Worm (Caenorhabditis elegans) whole organism, late embryonic: ENCODE results near the gene glb-28.

Experiments
- K02D7.2 ChIP-seq: sonication (generic microtip); optimal IDR thresholded peaks from 2 replicates; lab custom pipeline; 2017; ENCODE audit warnings: mild to moderate bottlenecking, missing genetic modification characterization, missing compliant biosample characterization
- T23F11.4 ChIP-seq: fragments of 200-800 bp; sonication (Bioruptor generic); optimal IDR thresholded peaks from 2 replicates; lab custom pipeline; 2018; ENCODE audit warnings: mild to moderate bottlenecking, missing genetic modification characterization, missing compliant biosample characterization
- ama-1 ChIP-seq: fragments of 150-350 bp; optimal IDR thresholded peaks from 2 replicates; lab custom pipeline; 2014
- ceh-14 ChIP-seq: sonication (generic microtip); optimal IDR thresholded peaks from 2 replicates; lab custom pipeline; 2016; ENCODE audit warnings: missing genotype, missing genetic modification characterization, missing compliant biosample characterization
- ceh-18 ChIP-seq: sonication (generic microtip); optimal IDR thresholded peaks from 2 replicates; lab custom pipeline; 2016; ENCODE audit warnings: missing genetic modification characterization, missing compliant biosample characterization
- ceh-2 ChIP-seq: sonication (generic microtip); optimal IDR thresholded peaks from 2 replicates; lab custom pipeline; 2016; ENCODE audit warnings: missing genotype, missing genetic modification characterization, missing compliant biosample characterization
- ceh-22 ChIP-seq: sonication (generic microtip); optimal IDR thresholded peaks from 2 replicates; lab custom pipeline; 2017; ENCODE audit warnings: missing biosample characterization, missing genetic modification characterization
- ceh-30 ChIP-seq: fragments of 150-350 bp; optimal IDR thresholded peaks from 2 replicates; lab custom pipeline; 2014; ENCODE audit warnings: missing biosample characterization, missing genetic modification characterization
- ceh-31 ChIP-seq: sonication (generic microtip); optimal IDR thresholded peaks from 2 replicates; lab custom pipeline; 2016; ENCODE audit warnings: missing genetic modification characterization, missing compliant biosample characterization
- ceh-9 ChIP-seq: sonication (generic microtip); optimal IDR thresholded peaks from 2 replicates; lab custom pipeline; 2016; ENCODE audit warnings: mild to moderate bottlenecking, missing genetic modification characterization, inconsistent platforms, missing compliant biosample characterization
- elt-2 ChIP-seq: sonication (generic microtip); optimal IDR thresholded peaks from 2 replicates; lab custom pipeline; 2016; ENCODE audit warnings: missing genetic modification reagents, missing genetic modification characterization, missing compliant biosample characterization
- elt-4 ChIP-seq: sonication (generic microtip); optimal IDR thresholded peaks from 2 replicates; lab custom pipeline; 2016; ENCODE audit warnings: missing genetic modification characterization, missing compliant biosample characterization
- eyg-1 ChIP-seq: sonication (generic microtip); optimal IDR thresholded peaks from 2 replicates; lab custom pipeline; 2016; ENCODE audit warnings: missing genotype, missing genetic modification characterization, missing compliant biosample characterization
- fax-1 ChIP-seq: sonication (generic microtip); optimal IDR thresholded peaks from 2 replicates; lab custom pipeline; 2016; ENCODE audit warnings: missing genotype, missing genetic modification characterization, missing compliant biosample characterization
- gmeb-2 ChIP-seq: sonication (generic microtip); optimal IDR thresholded peaks from 2 replicates; lab custom pipeline; 2016; ENCODE audit warnings: missing genetic modification characterization, inconsistent platforms, missing compliant biosample characterization
- hlh-30 ChIP-seq: sonication (generic microtip); optimal IDR thresholded peaks from 2 replicates; lab custom pipeline; 2017; ENCODE audit warnings: antibody characterized with exemption, missing genetic modification characterization, missing compliant biosample characterization; ENCODE audit not compliant: insufficient read depth
- hlh-6 ChIP-seq: sonication (generic microtip); optimal IDR thresholded peaks from 2 replicates; lab custom pipeline; 2016; ENCODE audit warnings: missing genotype, missing genetic modification characterization, missing compliant biosample characterization
- hlh-8 ChIP-seq: sonication (generic microtip); optimal IDR thresholded peaks from 2 replicates; lab custom pipeline; 2016; ENCODE audit warnings: missing genotype, missing genetic modification characterization, missing compliant biosample characterization
- madf-2 ChIP-seq: sonication (generic microtip); optimal IDR thresholded peaks from 2 replicates; lab custom pipeline; 2017; ENCODE audit warnings: missing genetic modification characterization, missing compliant biosample characterization
- mec-3 ChIP-seq: sonication (generic microtip); optimal IDR thresholded peaks from 2 replicates; lab custom pipeline; 2016; ENCODE audit warnings: borderline replicate concordance, missing genetic modification characterization, missing compliant biosample characterization
- npax-4 ChIP-seq: sonication (generic microtip); optimal IDR thresholded peaks from 2 replicates; lab custom pipeline; 2016; ENCODE audit warnings: missing genetic modification characterization, missing compliant biosample characterization
- odd-2 ChIP-seq: sonication (generic microtip); optimal IDR thresholded peaks from 2 replicates; lab custom pipeline; 2017; ENCODE audit warnings: antibody characterized with exemption, mild to moderate bottlenecking, missing genetic modification characterization, missing compliant biosample characterization
- pat-9 ChIP-seq: fragments of 200-800 bp; sonication (Bioruptor generic); optimal IDR thresholded peaks from 2 replicates; lab custom pipeline; 2018; ENCODE audit warnings: mild to moderate bottlenecking, missing genetic modification characterization, moderate library complexity, missing compliant biosample characterization
- pax-1 ChIP-seq: fragments of 150-350 bp; optimal IDR thresholded peaks from 2 replicates; lab custom pipeline; 2014; ENCODE audit warnings: missing biosample characterization, missing genetic modification characterization
- pha-2 ChIP-seq: sonication (generic microtip); optimal IDR thresholded peaks from 2 replicates; lab custom pipeline; 2017; ENCODE audit warnings: mild to moderate bottlenecking, missing genetic modification characterization, missing compliant biosample characterization
- sdc-2 ChIP-seq: sonication (generic microtip); optimal IDR thresholded peaks from 2 replicates; lab custom pipeline; 2016; ENCODE audit warnings: missing genotype, missing genetic modification characterization, missing compliant biosample characterization
- syd-9 ChIP-seq: sonication (generic microtip); optimal IDR thresholded peaks from 2 replicates; lab custom pipeline; 2016; ENCODE audit warnings: mild to moderate bottlenecking, missing genetic modification characterization, moderate library complexity, missing compliant biosample characterization
- unc-42 ChIP-seq: sonication (generic microtip); optimal IDR thresholded peaks from 2 replicates; lab custom pipeline; 2016; ENCODE audit warnings: missing genotype, missing genetic modification characterization, missing compliant biosample characterization
- ztf-16 ChIP-seq: sonication (generic microtip); optimal IDR thresholded peaks from 2 replicates; lab custom pipeline; 2017; ENCODE audit warnings: missing genetic modification characterization, missing compliant biosample characterization

Gene glb-28

DNA sequence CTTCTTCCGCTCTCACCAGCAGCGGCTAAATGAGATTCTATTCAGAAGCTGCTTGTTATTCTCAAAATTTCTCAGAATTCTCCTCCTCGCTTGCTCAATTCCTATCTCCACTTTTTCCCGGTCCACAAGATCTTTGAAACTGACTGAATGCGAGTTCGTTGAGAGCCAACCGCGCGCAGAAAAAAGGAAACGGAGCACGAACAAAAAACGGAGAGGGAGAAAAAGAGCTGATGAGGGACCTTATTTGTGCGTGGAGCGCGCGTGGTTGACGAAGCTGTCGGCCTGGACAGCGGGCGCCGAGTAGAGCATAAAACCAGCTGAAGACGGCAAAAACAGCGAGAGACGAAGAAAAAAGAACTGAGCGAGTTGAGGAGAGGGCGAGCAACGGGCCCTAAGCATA, 25.0 kb upstream of the glb-28 start:
- TF ChIP-seq unc-42 (peak; percentile 48), madf-2 (no peak), ceh-31 (peak; percentile 24)

DNA sequence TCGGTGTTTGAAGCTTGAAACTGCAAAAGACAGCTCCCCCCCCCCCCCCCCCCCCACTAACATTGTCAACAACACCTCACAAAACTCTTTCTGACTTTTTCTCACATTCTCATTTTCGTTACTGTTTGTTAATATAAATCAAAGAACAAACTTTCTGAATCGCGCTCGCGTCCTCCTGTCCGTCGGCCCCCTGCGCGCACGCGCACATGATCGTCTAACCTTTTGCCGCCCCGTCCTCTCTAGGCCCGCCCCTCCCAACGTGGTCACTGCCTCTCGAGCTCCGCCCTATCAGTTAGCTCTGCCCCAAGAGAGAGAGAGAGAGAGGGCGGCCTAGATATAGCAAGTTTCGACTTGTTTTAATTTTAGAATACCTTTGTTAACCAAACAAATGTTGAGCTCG, 23.7 kb upstream of the glb-28 start:
- TF ChIP-seq mec-3 (tag; lab: Kevin White, UChicago): no peak
- no peak for TF ChIP-seq eyg-1 (tag; lab: Kevin White, UChicago)
- TF ChIP-seq ama-1 (lab: Kevin White, UChicago): no peak
- TF ChIP-seq syd-9 (tag; lab: Kevin White, UChicago): no peak
- peak; percentile 23 for TF ChIP-seq hlh-30 (tag; lab: Kevin White, UChicago)
- TF ChIP-seq pha-2 (tag; lab: Kevin White, UChicago): no peak
- no peak for TF ChIP-seq ceh-14 (tag; lab: Kevin White, UChicago)
- TF ChIP-seq elt-4 (tag; lab: Kevin White, UChicago): no peak
- no peak for TF ChIP-seq hlh-8 (tag; lab: Kevin White, UChicago)
- TF ChIP-seq gmeb-2 (tag; lab: Kevin White, UChicago): peak; percentile 4
- TF ChIP-seq odd-2 (tag; lab: Kevin White, UChicago): no peak
- TF ChIP-seq pat-9 (tag; lab: Kevin White, UChicago): no peak
- TF ChIP-seq ztf-16 (tag; lab: Kevin White, UChicago): no peak

DNA sequence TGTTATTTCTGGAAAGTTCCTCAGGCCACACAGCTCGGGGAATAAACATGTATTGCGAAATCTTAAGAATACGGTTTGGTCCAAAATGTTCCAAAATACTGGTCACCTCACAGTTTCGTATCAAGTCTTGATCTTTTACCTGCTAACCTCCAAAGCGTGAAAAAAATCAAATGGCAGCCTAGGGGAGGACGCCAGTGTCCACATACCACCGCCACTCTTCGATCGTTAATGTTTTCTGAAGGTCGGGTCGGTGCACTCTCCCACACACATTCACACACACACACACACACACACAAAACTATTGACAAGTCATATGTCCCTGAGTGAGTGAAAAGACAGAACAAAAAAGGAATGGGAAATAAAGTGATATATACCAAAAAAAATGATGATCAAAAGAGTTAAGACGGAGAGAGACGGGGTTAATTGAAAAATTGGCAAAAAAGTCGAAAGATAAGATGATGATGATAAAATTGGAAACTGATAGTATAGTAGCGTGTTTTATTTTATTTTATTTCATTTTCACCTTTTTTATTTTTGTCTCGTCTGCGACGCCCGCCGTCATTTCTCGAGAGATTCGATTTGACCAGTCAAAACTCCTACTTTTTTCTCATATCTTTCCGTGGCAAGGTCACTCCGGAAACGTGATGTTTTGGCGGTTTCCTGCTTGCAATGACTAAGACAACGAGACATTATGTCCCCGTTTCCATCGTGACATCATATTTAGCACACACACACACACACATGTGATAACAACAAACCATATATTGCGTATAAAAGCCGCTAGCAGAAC, 23.0 kb upstream of the glb-28 start, which contains the start of gene Y15E3A.5:
Gene Y15E3A.5, plus strand, starts transcription at position 752 of the 790 bp plus-strand sequence.
- TF ChIP-seq mec-3 (tag; lab: Kevin White, UChicago): no peak
- TF ChIP-seq elt-2 (tag; lab: Kevin White, UChicago): peak; percentile 66
- TF ChIP-seq ceh-22 (tag; lab: Kevin White, UChicago): no peak
- TF ChIP-seq hlh-30 (tag; lab: Kevin White, UChicago): no peak
- TF ChIP-seq hlh-6 (tag; lab: Kevin White, UChicago): no peak
- no peak for TF ChIP-seq K02D7.2 (tag; lab: Kevin White, UChicago)
- no peak for TF ChIP-seq fax-1 (tag; lab: Kevin White, UChicago)
- no peak for TF ChIP-seq sdc-2 (tag; lab: Kevin White, UChicago)

DNA sequence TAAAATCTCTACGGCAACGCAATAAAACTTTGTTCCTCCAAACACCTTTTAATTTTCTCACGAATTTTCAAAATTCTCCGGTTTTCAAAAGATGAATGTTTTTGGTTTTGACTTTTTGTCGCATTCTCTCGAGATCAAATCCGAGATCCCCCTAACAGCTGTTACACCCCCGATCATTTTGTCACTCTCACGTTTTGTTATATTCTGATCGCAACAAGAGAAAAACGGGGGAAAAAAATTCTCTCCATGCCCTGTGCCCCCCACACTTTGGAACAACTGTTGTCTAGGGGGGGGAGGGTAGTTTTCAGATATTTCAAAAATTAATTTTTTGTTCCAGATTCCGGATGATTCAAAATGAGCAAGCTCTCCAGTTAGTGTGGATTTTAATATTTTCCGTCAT, 21.1 kb upstream of the glb-28 start:
- TF ChIP-seq ceh-18 (tag; lab: Kevin White, UChicago) (peak; percentile 61), T23F11.4 (GFP tag; lab: Kevin White, UChicago) (no peak)
- TF ChIP-seq, all 69 proteins: peak for 1

DNA sequence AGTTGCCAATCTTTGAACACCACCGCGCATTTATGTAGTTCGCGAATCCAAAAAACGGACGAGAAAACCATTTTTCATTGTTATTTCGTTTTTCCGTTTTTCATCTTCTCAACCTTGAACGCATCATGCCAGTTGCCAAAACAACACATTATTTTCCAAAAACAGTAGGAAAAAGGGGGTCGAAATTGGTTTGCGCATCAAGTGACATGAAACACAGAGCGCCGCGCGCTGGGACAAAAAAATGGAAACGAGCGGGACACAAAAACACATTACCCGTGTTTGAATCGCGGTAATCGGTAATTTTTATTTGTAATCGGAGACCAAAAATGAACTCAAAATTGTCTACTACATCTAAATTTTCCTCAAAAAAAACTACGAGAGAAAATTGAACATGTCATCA, 19.3 kb upstream of the glb-28 start:
- TF ChIP-seq K02D7.2 (tag; lab: Kevin White, UChicago) (no peak), elt-2 (tag; lab: Kevin White, UChicago) (no peak), odd-2 (tag; lab: Kevin White, UChicago) (no peak), ceh-30 (tag; lab: Kevin White, UChicago) (no peak), pax-1 (tag; lab: Kevin White, UChicago) (no peak)

DNA sequence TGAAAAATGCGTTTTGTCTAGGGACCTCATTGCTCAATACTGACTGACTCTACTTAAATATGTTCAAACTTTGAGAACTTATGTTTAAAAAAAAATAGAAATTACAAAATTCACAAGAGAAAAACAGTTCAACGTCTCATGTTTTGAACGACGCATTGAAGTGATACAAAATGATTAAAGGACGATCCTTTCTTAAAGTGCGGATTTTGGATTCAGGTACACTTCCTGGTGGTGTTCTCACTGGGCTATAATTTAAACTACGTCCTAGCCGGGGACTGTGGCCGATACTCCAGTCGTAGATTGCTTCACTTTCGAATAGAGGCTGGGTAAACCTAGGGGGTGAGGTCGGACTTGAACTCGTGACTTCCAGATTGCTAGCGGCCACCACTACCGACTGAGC, 18.6 kb upstream of the glb-28 start:
- TF ChIP-seq ceh-2 (tag; lab: Kevin White, UChicago) (no peak), ceh-9 (no peak), npax-4 (tag; lab: Kevin White, UChicago) (no peak)
- TF ChIP-seq, all 69 proteins: peak for 0
